Fruit fly (Drosophila melanogaster) whole organism, embryonic: Measurements from ENCODE around the gene Lrch.
A peak's percentile ranks its signal among the peaks of the same experiment; 100 is the strongest.

ENCODE experiments used
- Ada2b ChIP-seq: fragments of 200-800 bp; sonication (Bioruptor generic); IDR thresholded peaks from 2 replicates; pipeline ENCODE4 v1.3.6; 2022; ENCODE audit warnings: missing biosample characterization, missing genetic modification characterization
- Atf3 ChIP-seq: fragments of 200-800 bp; sonication (Bioruptor generic); optimal IDR thresholded peaks from 3 replicates; lab custom pipeline; 2016; ENCODE audit warnings: missing biosample characterization, missing genetic modification characterization
- CG11398 ChIP-seq: fragments of 200-800 bp; sonication (Bioruptor generic); optimal IDR thresholded peaks from 2 replicates; lab custom pipeline; 2016; ENCODE audit warnings: missing biosample characterization, missing genetic modification characterization
- CG12104 ChIP-seq: fragments of 200-800 bp; sonication (Bioruptor generic); optimal IDR thresholded peaks from 3 replicates; lab custom pipeline; 2016; ENCODE audit warnings: missing biosample characterization, missing genetic modification characterization
- CG12942 ChIP-seq: fragments of 200-800 bp; sonication (Bioruptor generic); optimal IDR thresholded peaks from 3 replicates; lab custom pipeline; 2016; ENCODE audit warnings: missing biosample characterization, missing genetic modification characterization
- CG14441 ChIP-seq: fragments of 200-800 bp; sonication (Bioruptor generic); IDR thresholded peaks from 2 replicates; pipeline ENCODE4 v1.3.6; 2022; ENCODE audit warnings: missing biosample characterization, missing genetic modification characterization
- CG15011 ChIP-seq: fragments of 200-800 bp; sonication (Bioruptor generic); optimal IDR thresholded peaks from 3 replicates; lab custom pipeline; 2018; ENCODE audit warnings: missing biosample characterization, mild to moderate bottlenecking, missing genetic modification characterization
- CG15269 ChIP-seq: fragments of 200-800 bp; sonication (Bioruptor generic); optimal IDR thresholded peaks from 2 replicates; lab custom pipeline; 2018; ENCODE audit warnings: missing biosample characterization, mild to moderate bottlenecking, missing genetic modification characterization, moderate library complexity
- CG1602 ChIP-seq: fragments of 200-800 bp; sonication (Bioruptor generic); optimal IDR thresholded peaks from 3 replicates; lab custom pipeline; 2016; ENCODE audit warnings: missing biosample characterization, missing genetic modification characterization
- CG2202 ChIP-seq: fragments of 200-800 bp; sonication (Bioruptor generic); optimal IDR thresholded peaks from 2 replicates; lab custom pipeline; 2018; ENCODE audit warnings: missing biosample characterization, mild to moderate bottlenecking, missing genetic modification characterization
- CG2712 ChIP-seq: fragments of 200-800 bp; optimal IDR thresholded peaks from 3 replicates; lab custom pipeline; 2019; ENCODE audit warnings: missing biosample characterization, mild to moderate bottlenecking, missing genetic modification characterization, moderate library complexity
- CG2875 ChIP-seq: fragments of 200-800 bp; sonication (Bioruptor generic); optimal IDR thresholded peaks from 2 replicates; lab custom pipeline; 2017; ENCODE audit warnings: missing biosample characterization, mild to moderate bottlenecking, missing genetic modification characterization, missing genetic modification reagents
- CG2889 ChIP-seq: fragments of 200-800 bp; sonication (Bioruptor generic); IDR thresholded peaks from 3 replicates; pipeline ENCODE4 v1.3.6; 2022; ENCODE audit warnings: missing biosample characterization, missing genetic modification characterization
- CG30431 ChIP-seq: fragments of 200-800 bp; sonication (Bioruptor generic); optimal IDR thresholded peaks from 2 replicates; lab custom pipeline; 2017; ENCODE audit warnings: missing biosample characterization, missing genetic modification characterization
- CG3065 ChIP-seq: fragments of 200-800 bp; sonication (Bioruptor generic); optimal IDR thresholded peaks from 2 replicates; lab custom pipeline; 2016; ENCODE audit warnings: missing biosample characterization, missing genetic modification characterization
- CG3163 ChIP-seq: fragments of 200-800 bp; sonication (Bioruptor generic); optimal IDR thresholded peaks from 3 replicates; lab custom pipeline; 2016; ENCODE audit warnings: missing biosample characterization, missing genetic modification characterization
- CG5953 ChIP-seq: fragments of 200-800 bp; sonication (Bioruptor generic); IDR thresholded peaks from 2 replicates; pipeline ENCODE4 v1.3.6; 2022; ENCODE audit warnings: missing biosample characterization, missing genetic modification characterization
- CG7372 ChIP-seq: fragments of 200-800 bp; sonication (Bioruptor generic); IDR thresholded peaks from 2 replicates; pipeline ENCODE4 v1.3.6; 2022; ENCODE audit warnings: missing biosample characterization, missing genetic modification characterization
- CG7556 ChIP-seq: fragments of 200-800 bp; sonication (Bioruptor generic); optimal IDR thresholded peaks from 2 replicates; lab custom pipeline; 2017; ENCODE audit warnings: missing biosample characterization, mild to moderate bottlenecking, missing genetic modification characterization
- CG9437 ChIP-seq: fragments of 200-800 bp; sonication (Bioruptor generic); optimal IDR thresholded peaks from 2 replicates; lab custom pipeline; 2018; ENCODE audit warnings: missing biosample characterization, mild to moderate bottlenecking, missing genetic modification characterization
- CG9609 ChIP-seq: fragments of 200-800 bp; sonication (Bioruptor generic); optimal IDR thresholded peaks from 3 replicates; lab custom pipeline; 2016; ENCODE audit warnings: missing biosample characterization, missing genetic modification characterization
- CTCF ChIP-seq: fragments of 200-800 bp; sonication (Bioruptor generic); optimal IDR thresholded peaks from 2 replicates; lab custom pipeline; 2017; ENCODE audit warnings: missing biosample characterization, mild to moderate bottlenecking, missing genetic modification characterization, moderate library complexity
- Camta ChIP-seq: fragments of 200-800 bp; sonication (Bioruptor generic); optimal IDR thresholded peaks from 2 replicates; lab custom pipeline; 2016; ENCODE audit warnings: missing biosample characterization, missing genetic modification characterization
- Dip2 ChIP-seq: fragments of 200-800 bp; sonication (Bioruptor generic); IDR thresholded peaks from 2 replicates; pipeline ENCODE4 v1.3.6; 2022; ENCODE audit warnings: missing biosample characterization, missing genetic modification characterization
- Doc2 ChIP-seq: fragments of 200-800 bp; sonication (Bioruptor generic); IDR thresholded peaks from 2 replicates; pipeline ENCODE4 v1.3.6; 2022; ENCODE audit warnings: missing biosample characterization, missing genetic modification characterization
- Dp ChIP-seq: fragments of 200-800 bp; sonication (Bioruptor generic); optimal IDR thresholded peaks from 2 replicates; lab custom pipeline; 2018; ENCODE audit warnings: missing biosample characterization, mild to moderate bottlenecking, missing genetic modification characterization, moderate library complexity
- Ets65A ChIP-seq: fragments of 200-800 bp; sonication (Bioruptor generic); peaks from one replicate; lab custom pipeline; 2016; ENCODE audit warnings: missing biosample characterization, missing genetic modification characterization
- Kr ChIP-seq: fragments of 200-800 bp; sonication (Bioruptor generic); optimal IDR thresholded peaks from 2 replicates; lab custom pipeline; 2017; ENCODE audit warnings: missing biosample characterization, mild to moderate bottlenecking, missing genetic modification characterization
- Lpt ChIP-seq: fragments of >200 bp; optimal IDR thresholded peaks from 2 replicates; lab custom pipeline; 2018; ENCODE audit warnings: missing biosample characterization, missing genetic modification characterization
- NC2β ChIP-seq: fragments of 200-800 bp; sonication (Bioruptor generic); optimal IDR thresholded peaks from 2 replicates; lab custom pipeline; 2016; ENCODE audit warnings: missing biosample characterization, missing genetic modification characterization
- Opbp ChIP-seq: fragments of 200-800 bp; sonication (Bioruptor generic); IDR thresholded peaks from 3 replicates; pipeline ENCODE4 v1.3.6; 2022; ENCODE audit warnings: missing biosample characterization, missing genetic modification characterization; ENCODE audit not compliant: partially characterized antibody
- Optix ChIP-seq: fragments of 200-800 bp; sonication (Bioruptor generic); IDR thresholded peaks from 3 replicates; pipeline ENCODE4 v1.3.6; 2022; ENCODE audit warnings: missing biosample characterization, missing genetic modification characterization
- Rx ChIP-seq: fragments of 200-800 bp; sonication (Bioruptor generic); IDR thresholded peaks from 2 replicates; pipeline ENCODE4 v1.3.6; 2022; ENCODE audit warnings: missing biosample characterization, missing genetic modification characterization
- Six4 ChIP-seq: fragments of 200-800 bp; sonication (Bioruptor generic); optimal IDR thresholded peaks from 2 replicates; lab custom pipeline; 2016; ENCODE audit warnings: missing biosample characterization, missing genetic modification characterization
- Usf ChIP-seq: fragments of 200-800 bp; sonication (Bioruptor generic); optimal IDR thresholded peaks from 2 replicates; lab custom pipeline; 2017; ENCODE audit warnings: missing genotype, missing biosample characterization, missing genetic modification characterization
- bbx ChIP-seq: fragments of 200-800 bp; sonication (Bioruptor generic); IDR thresholded peaks from 2 replicates; pipeline ENCODE4 v1.3.6; 2022; ENCODE audit warnings: missing biosample characterization, missing genetic modification characterization; ENCODE audit not compliant: partially characterized antibody
- bowl ChIP-seq: fragments of 200-800 bp; sonication (Bioruptor generic); IDR thresholded peaks from 2 replicates; pipeline ENCODE4 v1.3.6; 2022; ENCODE audit warnings: missing biosample characterization, missing genetic modification characterization
- disco-r ChIP-seq: fragments of 200-800 bp; sonication (Bioruptor generic); optimal IDR thresholded peaks from 2 replicates; lab custom pipeline; 2016; ENCODE audit warnings: missing biosample characterization, missing genetic modification characterization
- fu2 ChIP-seq: fragments of 200-800 bp; sonication (Bioruptor generic); optimal IDR thresholded peaks from 2 replicates; lab custom pipeline; 2016; ENCODE audit warnings: missing biosample characterization, missing genetic modification characterization
- gro ChIP-seq: fragments of 200-800 bp; sonication (Bioruptor generic); optimal IDR thresholded peaks from 2 replicates; lab custom pipeline; 2016; ENCODE audit warnings: missing biosample characterization, missing genetic modification characterization
- insv ChIP-seq, 2 experiments: fragments of 200-800 bp; sonication (Bioruptor generic); optimal IDR thresholded peaks; 3 replicates each; lab custom pipeline; 2016 to 2018; ENCODE audit warnings: missing biosample characterization in 2 of 2, missing genetic modification characterization in 2 of 2
- lov ChIP-seq, 2 experiments: fragments of 200-800 bp in 1 of 2; fragments of >200 bp in 1 of 2; sonication (Bioruptor generic) in 1 of 2; IDR thresholded peaks in 1 of 2; optimal IDR thresholded peaks in 1 of 2; 2 replicates in 1 of 2; 3 replicates in 1 of 2; pipeline versions ENCODE4 v1.3.6 to Lab custom; 2017 to 2022; ENCODE audit warnings: missing biosample characterization in 1 of 2, missing genetic modification characterization in 1 of 2
- p53 ChIP-seq: fragments of 200-800 bp; sonication (Bioruptor generic); optimal IDR thresholded peaks from 2 replicates; lab custom pipeline; 2016; ENCODE audit warnings: missing biosample characterization, missing genetic modification characterization
- slbo ChIP-seq: fragments of 200-800 bp; sonication (Bioruptor generic); IDR thresholded peaks from 2 replicates; pipeline ENCODE4 v1.3.6; 2022; ENCODE audit warnings: missing biosample characterization, missing genetic modification characterization
- slp2 ChIP-seq: fragments of 200-800 bp; sonication (Bioruptor generic); optimal IDR thresholded peaks from 2 replicates; lab custom pipeline; 2016; ENCODE audit warnings: missing biosample characterization, missing genetic modification characterization
- sna ChIP-seq: fragments of 200-800 bp; sonication (Bioruptor generic); IDR thresholded peaks from 2 replicates; pipeline ENCODE4 v1.3.6; 2022; ENCODE audit warnings: missing biosample characterization, missing genetic modification characterization; ENCODE audit not compliant: partially characterized antibody
- stc ChIP-seq: fragments of 200-800 bp; sonication (Bioruptor generic); IDR thresholded peaks from 2 replicates; pipeline ENCODE4 v1.3.6; 2022; ENCODE audit warnings: missing biosample characterization, missing genetic modification characterization
- tio ChIP-seq: fragments of 200-800 bp; sonication (Bioruptor generic); optimal IDR thresholded peaks from 2 replicates; lab custom pipeline; 2017; ENCODE audit warnings: missing biosample characterization, missing genetic modification characterization, inconsistent platforms
- tup ChIP-seq: fragments of 200-800 bp; sonication (Bioruptor generic); optimal IDR thresholded peaks from 2 replicates; lab custom pipeline; 2016; ENCODE audit warnings: missing biosample characterization, mild to moderate bottlenecking, missing genetic modification characterization, moderate library complexity
- vvl ChIP-seq: fragments of 200-800 bp; sonication (Bioruptor generic); IDR thresholded peaks from 2 replicates; pipeline ENCODE4 v1.3.6; 2022; ENCODE audit warnings: missing biosample characterization, missing genetic modification characterization

Lrch gene

dm6 chr2L:17429788-17430587, 46.1 kb upstream of the Lrch start (continued):
- TF ChIP-seq fu2 (GFP tag; lab: Kevin White, UChicago) (peak; percentile 38), CG12942 (GFP tag; lab: Kevin White, UChicago) (peak; percentile 89), slp2 (GFP tag; lab: Kevin White, UChicago) (peak; percentile 41), NC2β (peak; percentile 34), sna (GFP tag; lab: Robert Waterston, UW) (no peak), Atf3 (GFP tag; lab: Kevin White, UChicago) (peak; percentile 50), insv (GFP tag; optimal IDR thresholded peaks at IDR 0.05; lab: Kevin White, UChicago) (peak in 1 of 2 experiments; percentile 3), CG7372 (GFP tag; lab: Robert Waterston, UW) (peak; percentile 93), tup (GFP tag; lab: Kevin White, UChicago) (peak; percentile 40), Kr (no peak), stc (GFP tag; lab: Robert Waterston, UW) (peak; percentile 96), lov (optimal IDR thresholded peaks at IDR 0.05; lab: Kevin White, UChicago) (no peak), lov (GFP tag; IDR thresholded peaks at IDR 0.05; lab: Robert Waterston, UW) (no peak), Ets65A (GFP tag; lab: Kevin White, UChicago) (peak; percentile 91), CG5953 (peak; percentile 83), CG2875 (GFP tag; lab: Kevin White, UChicago) (peak; percentile 81), bowl (peak; percentile 66; the same call in 1 of the 2 replicates), Dp (no peak), Opbp (GFP tag; lab: Robert Waterston, UW) (no peak), bbx (GFP tag; lab: Robert Waterston, UW) (no peak), slbo (GFP tag; lab: Robert Waterston, UW) (peak; percentile 87), CG7556 (GFP tag; lab: Kevin White, UChicago) (peak; percentile 98), CG11398 (GFP tag; lab: Kevin White, UChicago) (peak; percentile 73), CG14441 (GFP tag; lab: Robert Waterston, UW) (peak; percentile 91), Six4 (peak; percentile 94), Camta (GFP tag; lab: Kevin White, UChicago) (peak; percentile 49), CG30431 (peak; percentile 44), CG1602 (GFP tag; lab: Kevin White, UChicago) (peak; percentile 84), CG2202 (peak; percentile 89), CTCF (GFP tag; lab: Kevin White, UChicago) (peak; percentile 72), Dip2 (peak; percentile 40; the same call in 1 of the 2 replicates), p53 (GFP tag; lab: Kevin White, UChicago) (no peak), Lpt (GFP tag; lab: Kevin White, UChicago) (no peak), vvl (GFP tag; lab: Robert Waterston, UW) (peak; percentile 81), CG15011 (GFP tag; lab: Kevin White, UChicago) (peak; percentile 92), CG2712 (tag; lab: Kevin White, UChicago) (peak; percentile 99), CG12104 (peak; percentile 80), CG2889 (peak; percentile 76; the same call in 2 of the 3 replicates), Rx (GFP tag; lab: Robert Waterston, UW) (peak; percentile 72), disco-r (GFP tag; lab: Kevin White, UChicago) (peak; percentile 26), tio (GFP tag; lab: Kevin White, UChicago) (peak; percentile 93), CG9609 (GFP tag; lab: Kevin White, UChicago) (peak; percentile 34), Doc2 (GFP tag; lab: Robert Waterston, UW) (peak; percentile 88), CG3163 (GFP tag; lab: Kevin White, UChicago) (peak; percentile 14), Usf (peak; percentile 67), gro (GFP tag; lab: Kevin White, UChicago) (no peak), CG3065 (peak; percentile 8), Optix (GFP tag; lab: Robert Waterston, UW) (no peak), CG15269 (peak; percentile 80), Ada2b (GFP tag; lab: Robert Waterston, UW) (peak; percentile 94), CG9437 (GFP tag; lab: Kevin White, UChicago) (peak; percentile 96)
